Fruit fly (Drosophila melanogaster) whole organism, embryonic: ENCODE measurements around the gene Alp13.

Experiments used
- Antp ChIP-seq: fragments of 200-800 bp; sonication (Bioruptor generic); optimal IDR thresholded peaks from 3 replicates; lab custom pipeline; 2016; ENCODE audit warnings: missing biosample characterization, missing genetic modification characterization
- CG1024 ChIP-seq: fragments of 200-800 bp; sonication (Bioruptor generic); IDR thresholded peaks from 2 replicates; pipeline ENCODE4 v1.3.6; 2022; ENCODE audit warnings: missing biosample characterization, missing genetic modification characterization
- CG12155 ChIP-seq: fragments of 200-800 bp; sonication (Bioruptor generic); optimal IDR thresholded peaks from 3 replicates; lab custom pipeline; 2016; ENCODE audit warnings: missing biosample characterization, missing genetic modification characterization
- CG13287 ChIP-seq: fragments of 200-800 bp; sonication (Bioruptor generic); IDR thresholded peaks from 2 replicates; pipeline ENCODE4 v1.3.6; 2022; ENCODE audit warnings: missing biosample characterization, missing genetic modification characterization; ENCODE audit not compliant: partially characterized antibody
- CG14441 ChIP-seq: fragments of 200-800 bp; sonication (Bioruptor generic); IDR thresholded peaks from 2 replicates; pipeline ENCODE4 v1.3.6; 2022; ENCODE audit warnings: missing biosample characterization, missing genetic modification characterization
- CG15514 ChIP-seq: fragments of 200-800 bp; sonication (Bioruptor generic); optimal IDR thresholded peaks from 3 replicates; lab custom pipeline; 2017; ENCODE audit warnings: missing biosample characterization, missing genetic modification characterization, mild to moderate bottlenecking, moderate library complexity, missing genetic modification reagents
- CG1647 ChIP-seq: fragments of 200-800 bp; sonication (Bioruptor generic); optimal IDR thresholded peaks from 3 replicates; lab custom pipeline; 2016; ENCODE audit warnings: missing biosample characterization, missing genetic modification characterization
- CG16813 ChIP-seq: fragments of 200-800 bp; sonication (Bioruptor generic); IDR thresholded peaks from 3 replicates; pipeline ENCODE4 v1.3.6; 2022; ENCODE audit warnings: missing biosample characterization, missing genetic modification characterization; ENCODE audit not compliant: partially characterized antibody
- CG17568 ChIP-seq: fragments of 200-800 bp; sonication (Bioruptor generic); optimal IDR thresholded peaks from 2 replicates; lab custom pipeline; 2018; ENCODE audit warnings: missing biosample characterization, mild to moderate bottlenecking, missing genetic modification characterization, moderate library complexity
- CG18764 ChIP-seq: fragments of 200-800 bp; sonication (Bioruptor generic); optimal IDR thresholded peaks from 3 replicates; lab custom pipeline; 2016; ENCODE audit warnings: missing biosample characterization, missing genetic modification characterization
- CG6683 ChIP-seq: fragments of 200-800 bp; sonication (Bioruptor generic); optimal IDR thresholded peaks from 2 replicates; lab custom pipeline; 2017; ENCODE audit warnings: missing biosample characterization, mild to moderate bottlenecking, missing genetic modification characterization, missing genetic modification reagents
- CG7928 ChIP-seq: fragments of 200-800 bp; sonication (Bioruptor generic); optimal IDR thresholded peaks from 2 replicates; lab custom pipeline; 2017; ENCODE audit warnings: missing biosample characterization, mild to moderate bottlenecking, missing genetic modification characterization
- CG8290 ChIP-seq, 3 experiments: fragments of 200-800 bp; sonication (Bioruptor generic); optimal IDR thresholded peaks; 2 replicates each; lab custom pipeline; 2016 to 2019; ENCODE audit warnings: missing biosample characterization in 3 of 3, missing genetic modification characterization in 3 of 3, mild to moderate bottlenecking in 2 of 3, moderate library complexity in 1 of 3
- Dp ChIP-seq: fragments of 200-800 bp; sonication (Bioruptor generic); optimal IDR thresholded peaks from 2 replicates; lab custom pipeline; 2018; ENCODE audit warnings: missing biosample characterization, mild to moderate bottlenecking, missing genetic modification characterization, moderate library complexity
- Fer1 ChIP-seq: fragments of 200-800 bp; sonication (Bioruptor generic); optimal IDR thresholded peaks from 2 replicates; lab custom pipeline; 2017; ENCODE audit warnings: missing biosample characterization, mild to moderate bottlenecking, missing genetic modification characterization
- H2.0 ChIP-seq: fragments of 200-800 bp; sonication (Bioruptor generic); IDR thresholded peaks from 2 replicates; pipeline ENCODE4 v1.3.6; 2022; ENCODE audit warnings: missing biosample characterization, missing genetic modification characterization
- HLH4C ChIP-seq: fragments of 200-800 bp; sonication (Bioruptor generic); IDR thresholded peaks from 3 replicates; pipeline ENCODE4 v1.3.6; 2022; ENCODE audit warnings: missing biosample characterization, missing genetic modification characterization; ENCODE audit not compliant: partially characterized antibody
- Hmr ChIP-seq: fragments of 200-800 bp; sonication (Bioruptor generic); optimal IDR thresholded peaks from 3 replicates; lab custom pipeline; 2017; ENCODE audit warnings: mild to moderate bottlenecking, missing biosample characterization, missing genetic modification reagents, missing genetic modification characterization
- Kr ChIP-seq: fragments of 200-800 bp; sonication (Bioruptor generic); optimal IDR thresholded peaks from 2 replicates; lab custom pipeline; 2017; ENCODE audit warnings: missing biosample characterization, mild to moderate bottlenecking, missing genetic modification characterization
- MBD-R2 ChIP-seq: fragments of 200-800 bp; sonication (Bioruptor generic); IDR thresholded peaks from 2 replicates; pipeline ENCODE4 v1.3.6; 2022; ENCODE audit warnings: missing biosample characterization, missing genetic modification characterization
- MESR4 ChIP-seq: fragments of 200-800 bp; sonication (Bioruptor generic); optimal IDR thresholded peaks from 2 replicates; lab custom pipeline; 2018; ENCODE audit warnings: missing biosample characterization, mild to moderate bottlenecking, missing genetic modification characterization, moderate library complexity
- Neu2 ChIP-seq: fragments of 200-800 bp; sonication (Bioruptor generic); optimal IDR thresholded peaks from 3 replicates; lab custom pipeline; 2016; ENCODE audit warnings: missing biosample characterization, missing genetic modification characterization, borderline replicate concordance
- Oaz ChIP-seq: fragments of 200-800 bp; sonication (Bioruptor generic); IDR thresholded peaks from 2 replicates; pipeline ENCODE4 v1.3.6; 2022; ENCODE audit warnings: missing biosample characterization, missing genetic modification characterization
- PHDP ChIP-seq: fragments of 200-800 bp; sonication (Bioruptor generic); optimal IDR thresholded peaks from 3 replicates; lab custom pipeline; 2018; ENCODE audit warnings: missing biosample characterization, mild to moderate bottlenecking, missing genetic modification characterization, moderate library complexity
- Sry-δ ChIP-seq: fragments of 200-800 bp; sonication (Bioruptor generic); optimal IDR thresholded peaks from 2 replicates; lab custom pipeline; 2016; ENCODE audit warnings: missing biosample characterization, missing genetic modification characterization
- TFAM ChIP-seq: fragments of 200-800 bp; sonication (Bioruptor generic); optimal IDR thresholded peaks from 2 replicates; lab custom pipeline; 2017; ENCODE audit warnings: missing biosample characterization, missing genetic modification characterization, inconsistent platforms
- Trl ChIP-seq, 3 experiments: fragments of >200 bp in 2 of 3; fragments of 200-800 bp in 1 of 3; sonication (Bioruptor generic) in 1 of 3; optimal IDR thresholded peaks; 2 replicates in 1 of 3; 3 replicates in 2 of 3; lab custom pipeline; 2016 to 2017; ENCODE audit warnings: missing biosample characterization in 1 of 3, missing genetic modification characterization in 1 of 3
- Xbp1 ChIP-seq: fragments of 200-800 bp; sonication (Bioruptor generic); optimal IDR thresholded peaks from 3 replicates; lab custom pipeline; 2016; ENCODE audit warnings: missing biosample characterization, mild to moderate bottlenecking, missing genetic modification characterization
- ab ChIP-seq: fragments of 200-800 bp; sonication (Bioruptor generic); optimal IDR thresholded peaks from 2 replicates; lab custom pipeline; 2016; ENCODE audit warnings: missing biosample characterization, missing genetic modification characterization
- chinmo ChIP-seq: fragments of 200-800 bp; sonication (Bioruptor generic); IDR thresholded peaks from 4 replicates; pipeline ENCODE4 v1.3.6; 2022; ENCODE audit warnings: missing biosample characterization, missing genetic modification characterization; ENCODE audit not compliant: partially characterized antibody
- en ChIP-seq: fragments of 200-800 bp; sonication (Bioruptor generic); optimal IDR thresholded peaks from 2 replicates; lab custom pipeline; 2016; ENCODE audit warnings: missing biosample characterization, missing genetic modification characterization
- ewg ChIP-seq: fragments of 200-800 bp; sonication (Bioruptor generic); optimal IDR thresholded peaks from 3 replicates; lab custom pipeline; 2017; ENCODE audit warnings: mild to moderate bottlenecking, missing biosample characterization, missing genetic modification reagents, missing genetic modification characterization
- exex ChIP-seq: fragments of 200-800 bp; sonication (Bioruptor generic); optimal IDR thresholded peaks from 4 replicates; lab custom pipeline; 2018; ENCODE audit warnings: missing biosample characterization, mild to moderate bottlenecking, missing genetic modification characterization, moderate library complexity
- fd96Cb ChIP-seq: fragments of 200-800 bp; sonication (Bioruptor generic); optimal IDR thresholded peaks from 2 replicates; lab custom pipeline; 2018; ENCODE audit warnings: missing biosample characterization, mild to moderate bottlenecking, missing genetic modification characterization, moderate library complexity
- grn ChIP-seq: fragments of 200-800 bp; sonication (Bioruptor generic); optimal IDR thresholded peaks from 3 replicates; lab custom pipeline; 2017; ENCODE audit warnings: missing biosample characterization, missing genetic modification characterization
- jumu ChIP-seq: fragments of 200-800 bp; sonication (Bioruptor generic); optimal IDR thresholded peaks from 3 replicates; lab custom pipeline; 2016; ENCODE audit warnings: missing biosample characterization, missing genetic modification characterization
- mld ChIP-seq: fragments of 200-800 bp; sonication (Bioruptor generic); IDR thresholded peaks from 3 replicates; pipeline ENCODE4 v1.3.6; 2022; ENCODE audit warnings: missing biosample characterization, missing genetic modification characterization; ENCODE audit not compliant: partially characterized antibody
- nmo ChIP-seq: fragments of 200-800 bp; sonication (Bioruptor generic); optimal IDR thresholded peaks from 2 replicates; lab custom pipeline; 2018; ENCODE audit warnings: missing biosample characterization, mild to moderate bottlenecking, missing genetic modification characterization, moderate library complexity
- onecut ChIP-seq: fragments of 200-800 bp; sonication (Bioruptor generic); IDR thresholded peaks from 2 replicates; pipeline ENCODE4 v1.3.6; 2022; ENCODE audit warnings: missing biosample characterization, missing genetic modification characterization
- pho ChIP-seq: fragments of 200-800 bp; sonication (Bioruptor generic); optimal IDR thresholded peaks from 2 replicates; lab custom pipeline; 2016; ENCODE audit warnings: missing biosample characterization, missing genetic modification characterization
- ro ChIP-seq: fragments of 200-800 bp; sonication (Bioruptor generic); IDR thresholded peaks from 2 replicates; pipeline ENCODE4 v1.3.6; 2022; ENCODE audit warnings: missing biosample characterization, missing genetic modification characterization
- seq ChIP-seq: fragments of 200-800 bp; sonication (Bioruptor generic); IDR thresholded peaks from 2 replicates; pipeline ENCODE4 v1.3.6; 2022; ENCODE audit warnings: missing biosample characterization, missing genetic modification characterization
- sisA ChIP-seq: fragments of 200-800 bp; sonication (Bioruptor generic); IDR thresholded peaks from 2 replicates; pipeline ENCODE4 v1.3.6; 2022; ENCODE audit warnings: missing biosample characterization, missing genetic modification characterization
- tap ChIP-seq: fragments of 200-800 bp; optimal IDR thresholded peaks from 3 replicates; lab custom pipeline; 2019; ENCODE audit warnings: missing biosample characterization, mild to moderate bottlenecking, missing genetic modification characterization, moderate library complexity
- tio ChIP-seq: fragments of 200-800 bp; sonication (Bioruptor generic); optimal IDR thresholded peaks from 2 replicates; lab custom pipeline; 2017; ENCODE audit warnings: missing biosample characterization, missing genetic modification characterization, inconsistent platforms
- ttk ChIP-seq: fragments of 200-800 bp; sonication (Bioruptor generic); IDR thresholded peaks from 2 replicates; pipeline ENCODE4 v2.1.2; 2022; ENCODE audit warnings: missing biosample characterization, missing genetic modification characterization
- unc-4 ChIP-seq: fragments of 200-800 bp; sonication (Bioruptor generic); IDR thresholded peaks from 2 replicates; pipeline ENCODE4 v1.3.6; 2022; ENCODE audit warnings: missing biosample characterization, missing genetic modification characterization; ENCODE audit not compliant: partially characterized antibody
- wdn ChIP-seq: fragments of 200-800 bp; sonication (Bioruptor generic); IDR thresholded peaks from 2 replicates; pipeline ENCODE4 v1.3.6; 2022; ENCODE audit warnings: missing biosample characterization, missing genetic modification characterization

Alp13 gene

DNA sequence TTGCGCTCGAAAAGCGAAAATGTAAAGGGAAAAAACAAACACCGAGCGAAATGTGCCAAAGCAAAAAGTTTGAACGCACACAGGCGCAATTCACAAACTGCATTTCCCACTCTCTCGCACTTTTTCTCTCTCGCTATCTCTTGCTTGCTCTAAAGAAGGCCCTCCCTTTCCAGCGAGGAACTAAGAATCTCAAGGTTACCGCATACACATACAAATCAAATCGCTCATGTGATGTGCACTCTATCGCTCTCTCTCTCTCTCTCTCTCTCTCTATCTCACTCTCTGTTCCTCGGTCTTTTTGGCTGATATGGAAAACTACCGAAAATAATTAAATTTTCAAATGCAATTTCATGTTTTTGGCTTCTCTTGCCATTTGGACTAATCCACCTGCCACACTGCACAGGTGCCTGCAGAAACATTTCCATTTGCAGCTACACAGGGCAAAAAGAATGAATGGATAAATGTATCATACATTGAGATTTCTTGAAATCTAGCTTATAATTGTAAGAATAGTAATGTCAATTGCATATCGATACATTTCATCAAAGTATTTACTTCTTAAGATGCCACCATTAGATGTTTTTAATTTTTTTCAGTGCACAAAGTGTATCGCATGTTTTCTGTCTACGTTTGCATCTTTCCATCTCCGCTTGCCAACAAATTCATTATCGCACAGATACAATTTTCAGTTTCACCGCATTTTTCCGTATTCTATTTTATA is 4.3 kb upstream of the Alp13 start (continued):
- TF ChIP-seq unc-4 (GFP tag; lab: Robert Waterston, UW) (no peak), ro (GFP tag; lab: Robert Waterston, UW) (0 out of 2 replicates have a peak, but pooled peaks have one; percentile 17), CG12155 (GFP tag; lab: Kevin White, UChicago) (no peak), Antp (peak; percentile 2), CG13287 (no peak), CG18764 (GFP tag; lab: Kevin White, UChicago) (peak; percentile 9), CG1024 (GFP tag; lab: Robert Waterston, UW) (no peak), chinmo (GFP tag; lab: Robert Waterston, UW) (peak; percentile 72; the same call in 2 of the 4 replicates), Xbp1 (GFP tag; lab: Kevin White, UChicago) (peak; percentile 28), tio (GFP tag; lab: Kevin White, UChicago) (no peak), Sry-δ (GFP tag; lab: Kevin White, UChicago) (peak; percentile 1), nmo (GFP tag; lab: Kevin White, UChicago) (peak; percentile 38), CG17568 (GFP tag; lab: Kevin White, UChicago) (no peak), CG8290 (GFP tag; optimal IDR thresholded peaks at IDR 0.05; lab: Kevin White, UChicago) (no peak), CG8290 (tag; optimal IDR thresholded peaks at IDR 0.05; lab: Kevin White, UChicago) (no peak), MBD-R2 (GFP tag; lab: Robert Waterston, UW) (no peak), grn (GFP tag; lab: Kevin White, UChicago) (no peak), ewg (GFP tag; lab: Kevin White, UChicago) (peak; percentile 17), Oaz (no peak), jumu (no peak), TFAM (GFP tag; lab: Kevin White, UChicago) (no peak), sisA (GFP tag; lab: Robert Waterston, UW) (peak; percentile 58), CG16813 (GFP tag; lab: Robert Waterston, UW) (no peak), Dp (GFP tag; lab: Kevin White, UChicago) (no peak), wdn (GFP tag; lab: Robert Waterston, UW) (no peak), ttk (no peak; the same call in 1 of the 2 replicates), onecut (GFP tag; lab: Robert Waterston, UW) (no peak), pho (GFP tag; lab: Kevin White, UChicago) (no peak), HLH4C (GFP tag; lab: Robert Waterston, UW) (no peak), ab (GFP tag; lab: Kevin White, UChicago) (no peak), seq (GFP tag; lab: Robert Waterston, UW) (no peak), Kr (GFP tag; lab: Kevin White, UChicago) (no peak), Trl (optimal IDR thresholded peaks at IDR 0.05; lab: Kevin White, UChicago) (peak; percentile 55 to 64), Trl (GFP tag; optimal IDR thresholded peaks at IDR 0.05; lab: Kevin White, UChicago) (peak; percentile 28), exex (tag; lab: Kevin White, UChicago) (no peak), mld (no peak), fd96Cb (tag; lab: Kevin White, UChicago) (peak; percentile 50), Neu2 (peak; percentile 3), CG14441 (GFP tag; lab: Robert Waterston, UW) (0 out of 2 replicates have a peak, but pooled peaks have one; percentile 8), Hmr (GFP tag; lab: Kevin White, UChicago) (no peak), CG15514 (GFP tag; lab: Kevin White, UChicago) (peak; percentile 4), PHDP (peak; percentile 21), CG1647 (GFP tag; lab: Kevin White, UChicago) (no peak), en (GFP tag; lab: Kevin White, UChicago) (peak; percentile 2), MESR4 (GFP tag; lab: Kevin White, UChicago) (no peak), tap (tag; lab: Kevin White, UChicago) (peak; percentile 3), CG7928 (GFP tag; lab: Kevin White, UChicago) (no peak), CG6683 (GFP tag; lab: Kevin White, UChicago) (no peak), H2.0 (GFP tag; lab: Robert Waterston, UW) (peak; percentile 35; the same call in 1 of the 2 replicates), Fer1 (GFP tag; lab: Kevin White, UChicago) (no peak)
